Fruit fly (Drosophila melanogaster) whole organism, prepupa: ENCODE measurements around the gene Aplip1.

Experiments
- CG10669 ChIP-seq: fragments of 200-800 bp; sonication (Bioruptor generic); optimal IDR thresholded peaks from 3 replicates; lab custom pipeline; 2018; ENCODE audit warnings: missing biosample characterization, mild to moderate bottlenecking, missing genetic modification characterization, moderate library complexity
- CG11294 ChIP-seq: fragments of 200-800 bp; sonication (Bioruptor generic); IDR thresholded peaks from 2 replicates; pipeline ENCODE4 v1.3.6; 2022; ENCODE audit warnings: missing biosample characterization, missing genetic modification characterization
- CG11762 ChIP-seq: fragments of 200-800 bp; sonication (Bioruptor generic); optimal IDR thresholded peaks from 3 replicates; lab custom pipeline; 2016; ENCODE audit warnings: missing biosample characterization, missing genetic modification characterization; ENCODE audit not compliant: insufficient read depth
- CG11902 ChIP-seq: fragments of 200-800 bp; sonication (Bioruptor generic); optimal IDR thresholded peaks from 3 replicates; lab custom pipeline; 2016; ENCODE audit warnings: missing biosample characterization, missing genetic modification characterization
- CG1621 ChIP-seq: fragments of 200-800 bp; sonication (Bioruptor generic); optimal IDR thresholded peaks from 3 replicates; lab custom pipeline; 2018; ENCODE audit warnings: missing biosample characterization, mild to moderate bottlenecking, missing genetic modification characterization
- CG16779 ChIP-seq: fragments of 200-800 bp; sonication (Bioruptor generic); optimal IDR thresholded peaks from 3 replicates; lab custom pipeline; 2017; ENCODE audit warnings: missing biosample characterization, mild to moderate bottlenecking, missing genetic modification characterization
- CG31627 ChIP-seq: fragments of 200-800 bp; sonication (Bioruptor generic); optimal IDR thresholded peaks from 3 replicates; lab custom pipeline; 2016; ENCODE audit warnings: missing biosample characterization, missing genetic modification characterization
- CG32006 ChIP-seq: fragments of 200-800 bp; sonication (Bioruptor generic); optimal IDR thresholded peaks from 3 replicates; lab custom pipeline; 2017; ENCODE audit warnings: missing biosample characterization, mild to moderate bottlenecking, missing genetic modification characterization
- CG3919 ChIP-seq: fragments of 200-800 bp; sonication (Bioruptor generic); optimal IDR thresholded peaks from 3 replicates; lab custom pipeline; 2016; ENCODE audit warnings: missing biosample characterization, missing genetic modification characterization
- CG4318 ChIP-seq: fragments of 200-800 bp; sonication (Bioruptor generic); optimal IDR thresholded peaks from 3 replicates; lab custom pipeline; 2017; ENCODE audit warnings: missing biosample characterization, mild to moderate bottlenecking, missing genetic modification characterization
- CG6163 ChIP-seq: fragments of 200-800 bp; sonication (Bioruptor generic); IDR thresholded peaks from 3 replicates; pipeline ENCODE4 v1.3.6; 2022; ENCODE audit warnings: missing biosample characterization, missing genetic modification characterization
- CG6792 ChIP-seq: fragments of 200-800 bp; sonication (Bioruptor generic); optimal IDR thresholded peaks from 3 replicates; lab custom pipeline; 2016; ENCODE audit warnings: missing biosample characterization, missing genetic modification characterization
- CG6808 ChIP-seq: fragments of 200-800 bp; sonication (Bioruptor generic); optimal IDR thresholded peaks from 3 replicates; lab custom pipeline; 2017; ENCODE audit warnings: missing biosample characterization, missing genetic modification characterization, mild to moderate bottlenecking, moderate library complexity, missing genetic modification reagents
- CG6854 ChIP-seq: fragments of 200-800 bp; sonication (Bioruptor generic); optimal IDR thresholded peaks from 2 replicates; lab custom pipeline; 2017; ENCODE audit warnings: missing biosample characterization, mild to moderate bottlenecking, missing genetic modification characterization
- CG8119 ChIP-seq: fragments of 200-800 bp; sonication (Bioruptor generic); IDR thresholded peaks from 3 replicates; pipeline ENCODE4 v1.3.6; 2022; ENCODE audit warnings: missing biosample characterization, missing genetic modification characterization
- CG8319 ChIP-seq: fragments of 200-800 bp; sonication (Bioruptor generic); optimal IDR thresholded peaks from 3 replicates; lab custom pipeline; 2016; ENCODE audit warnings: missing biosample characterization, missing genetic modification characterization
- CG8632 ChIP-seq: fragments of 200-800 bp; sonication (Bioruptor generic); optimal IDR thresholded peaks from 3 replicates; lab custom pipeline; 2016; ENCODE audit warnings: missing biosample characterization, missing genetic modification characterization
- CG9139 ChIP-seq: fragments of 200-800 bp; sonication (Bioruptor generic); optimal IDR thresholded peaks from 3 replicates; lab custom pipeline; 2017; ENCODE audit warnings: missing biosample characterization, mild to moderate bottlenecking, missing genetic modification characterization
- Eip78C ChIP-seq: fragments of 200-800 bp; sonication (Bioruptor generic); peaks from one replicate; lab custom pipeline; 2016; ENCODE audit warnings: missing biosample characterization, missing genetic modification characterization
- Ets96B ChIP-seq: fragments of 200-800 bp; optimal IDR thresholded peaks from 2 replicates; lab custom pipeline; 2019; ENCODE audit warnings: missing biosample characterization, mild to moderate bottlenecking, missing genetic modification characterization, moderate library complexity
- Gug ChIP-seq: fragments of 200-800 bp; sonication (Bioruptor generic); IDR thresholded peaks from 2 replicates; pipeline ENCODE4 v1.3.6; 2022; ENCODE audit warnings: missing biosample characterization, missing genetic modification characterization
- Lpt ChIP-seq: fragments of 200-800 bp; sonication (Bioruptor generic); optimal IDR thresholded peaks from 3 replicates; lab custom pipeline; 2016; ENCODE audit warnings: missing biosample characterization, missing genetic modification characterization
- Met ChIP-seq: fragments of 200-800 bp; sonication (Bioruptor generic); optimal IDR thresholded peaks from 3 replicates; lab custom pipeline; 2016; ENCODE audit warnings: missing biosample characterization, missing genetic modification characterization
- OdsH ChIP-seq: fragments of 200-800 bp; sonication (Bioruptor generic); optimal IDR thresholded peaks from 3 replicates; lab custom pipeline; 2016; ENCODE audit warnings: missing biosample characterization, missing genetic modification characterization
- Smox ChIP-seq: fragments of 200-800 bp; sonication (Bioruptor generic); optimal IDR thresholded peaks from 3 replicates; lab custom pipeline; 2016; ENCODE audit warnings: missing biosample characterization, missing genetic modification characterization
- Sox102F ChIP-seq: fragments of 200-800 bp; sonication (Bioruptor generic); optimal IDR thresholded peaks from 2 replicates; lab custom pipeline; 2016; ENCODE audit warnings: missing biosample characterization, mild to moderate bottlenecking, missing genetic modification characterization
- Sox14 ChIP-seq: fragments of 200-800 bp; sonication (Bioruptor generic); optimal IDR thresholded peaks from 3 replicates; lab custom pipeline; 2016; ENCODE audit warnings: missing biosample characterization, missing genetic modification characterization
- Sox15 ChIP-seq: fragments of 200-800 bp; sonication (Bioruptor generic); optimal IDR thresholded peaks from 3 replicates; lab custom pipeline; 2016; ENCODE audit warnings: missing biosample characterization, missing genetic modification characterization
- achi ChIP-seq: fragments of 200-800 bp; sonication (Bioruptor generic); optimal IDR thresholded peaks from 3 replicates; lab custom pipeline; 2016; ENCODE audit warnings: missing biosample characterization, missing genetic modification characterization
- cyc ChIP-seq: fragments of 200-800 bp; sonication (Bioruptor generic); optimal IDR thresholded peaks from 3 replicates; lab custom pipeline; 2016; ENCODE audit warnings: missing biosample characterization, missing genetic modification characterization
- dac ChIP-seq: fragments of 200-800 bp; sonication (Bioruptor generic); optimal IDR thresholded peaks from 2 replicates; lab custom pipeline; 2017; ENCODE audit warnings: missing biosample characterization, mild to moderate bottlenecking, missing genetic modification characterization
- dsx ChIP-seq: fragments of 200-800 bp; optimal IDR thresholded peaks from 3 replicates; lab custom pipeline; 2019; ENCODE audit warnings: missing biosample characterization, mild to moderate bottlenecking, missing genetic modification characterization, moderate library complexity; ENCODE audit not compliant: poor library complexity, severe bottlenecking
- eg ChIP-seq: fragments of 200-800 bp; sonication (Bioruptor generic); IDR thresholded peaks from 3 replicates; pipeline ENCODE4 v1.3.6; 2022; ENCODE audit warnings: missing biosample characterization, missing genetic modification characterization
- esn ChIP-seq: fragments of 200-800 bp; sonication (Bioruptor generic); optimal IDR thresholded peaks from 2 replicates; lab custom pipeline; 2016; ENCODE audit warnings: missing biosample characterization, mild to moderate bottlenecking, missing genetic modification characterization, moderate library complexity
- fd59A ChIP-seq: fragments of 200-800 bp; sonication (Bioruptor generic); optimal IDR thresholded peaks from 2 replicates; lab custom pipeline; 2017; ENCODE audit warnings: missing biosample characterization, mild to moderate bottlenecking, missing genetic modification characterization, missing genetic modification reagents
- fd85E ChIP-seq: fragments of 200-800 bp; sonication (Bioruptor generic); optimal IDR thresholded peaks from 3 replicates; lab custom pipeline; 2016; ENCODE audit warnings: missing biosample characterization, missing genetic modification characterization
- fkh ChIP-seq: fragments of 200-800 bp; sonication (Bioruptor generic); optimal IDR thresholded peaks from 3 replicates; lab custom pipeline; 2017; ENCODE audit warnings: missing biosample characterization, mild to moderate bottlenecking, missing genetic modification characterization, moderate library complexity
- lz ChIP-seq: fragments of 200-800 bp; sonication (Bioruptor generic); optimal IDR thresholded peaks from 3 replicates; lab custom pipeline; 2016; ENCODE audit warnings: missing biosample characterization, missing genetic modification characterization
- net ChIP-seq: fragments of 200-800 bp; sonication (Bioruptor generic); optimal IDR thresholded peaks from 3 replicates; lab custom pipeline; 2016; ENCODE audit warnings: missing biosample characterization, missing genetic modification characterization
- salr ChIP-seq, 2 experiments: fragments of 200-800 bp; sonication (Bioruptor generic); optimal IDR thresholded peaks; 3 replicates each; lab custom pipeline; 2016 to 2018; ENCODE audit warnings: missing biosample characterization in 2 of 2, missing genetic modification characterization in 2 of 2, mild to moderate bottlenecking in 1 of 2
- spab ChIP-seq: fragments of 200-800 bp; sonication (Bioruptor generic); optimal IDR thresholded peaks from 2 replicates; lab custom pipeline; 2017; ENCODE audit warnings: missing biosample characterization, mild to moderate bottlenecking, missing genetic modification characterization, missing genetic modification reagents
- ss ChIP-seq, 2 experiments: fragments of 200-800 bp; sonication (Bioruptor generic); optimal IDR thresholded peaks; 2 replicates in 1 of 2; 3 replicates in 1 of 2; lab custom pipeline; 2017 to 2018; ENCODE audit warnings: mild to moderate bottlenecking in 2 of 2, missing biosample characterization in 2 of 2, missing genetic modification characterization in 2 of 2, moderate library complexity in 1 of 2
- svp ChIP-seq: fragments of 200-800 bp; sonication (Bioruptor generic); peaks from one replicate; lab custom pipeline; 2016; ENCODE audit warnings: missing biosample characterization, missing genetic modification characterization

Aplip1 gene

dm6 chr3L:1204674-1205547 lies 8.8 kb downstream of the Aplip1 start, which contains the start of gene CG9119 (continued):
- TF ChIP-seq Met (GFP tag; lab: Kevin White, UChicago): peak; percentile 18
- no peak for TF ChIP-seq CG6854 (GFP tag; lab: Kevin White, UChicago)
- no peak for TF ChIP-seq Sox15 (GFP tag; lab: Kevin White, UChicago)
- no peak for TF ChIP-seq CG6163 (GFP tag; lab: Robert Waterston, UW)
- no peak for TF ChIP-seq Lpt (GFP tag; lab: Kevin White, UChicago)
- TF ChIP-seq salr (GFP tag; optimal IDR thresholded peaks at IDR 0.05; lab: Kevin White, UChicago): no peak
- TF ChIP-seq fd85E (GFP tag; lab: Kevin White, UChicago): no peak
- TF ChIP-seq CG32006: peak; percentile 59

- TF ChIP-seq net (GFP tag; lab: Kevin White, UChicago): no peak
- no peak for TF ChIP-seq fd85E (GFP tag; lab: Kevin White, UChicago)
- no peak for TF ChIP-seq Smox
- TF ChIP-seq CG6163 (GFP tag; lab: Robert Waterston, UW): no peak
- TF ChIP-seq fkh: peak; percentile 33
- TF ChIP-seq Eip78C (GFP tag; lab: Kevin White, UChicago): no peak
- TF ChIP-seq esn (GFP tag; lab: Kevin White, UChicago): no peak
- TF ChIP-seq fd59A (GFP tag; lab: Kevin White, UChicago): no peak
Observed at dm6 chr3L:1206682-1207421, 10.7 kb downstream of the Aplip1 start, which contains the start of gene LysB. TSS of gene LysB (plus strand) at chr3L:1207371.

dm6 chr3L:1208206-1208605 lies 12.1 kb downstream of the Aplip1 start:
- 0 out of 3 replicates have a peak, but pooled peaks have one; percentile 43 for TF ChIP-seq eg
- no peak for TF ChIP-seq CG8319 (GFP tag; lab: Kevin White, UChicago)
- TF ChIP-seq CG4318: no peak
- no peak for TF ChIP-seq Sox102F (GFP tag; lab: Kevin White, UChicago)
- TF ChIP-seq CG8119 (GFP tag; lab: Robert Waterston, UW): peak; percentile 28; the same call in 1 of the 3 replicates
- TF ChIP-seq cyc: no peak
- no peak for TF ChIP-seq CG3919 (GFP tag; lab: Kevin White, UChicago)
- TF ChIP-seq Met (GFP tag; lab: Kevin White, UChicago): no peak
- no peak for TF ChIP-seq CG8632
- TF ChIP-seq esn (GFP tag; lab: Kevin White, UChicago): no peak
- TF ChIP-seq Gug (GFP tag; lab: Robert Waterston, UW): no peak
- no peak for TF ChIP-seq CG31627
- no peak for TF ChIP-seq dsx (GFP tag; lab: Kevin White, UChicago)
- peak; percentile 63 for TF ChIP-seq Eip78C (GFP tag; lab: Kevin White, UChicago)
- TF ChIP-seq fkh: no peak
- no peak for TF ChIP-seq OdsH
- TF ChIP-seq dac (GFP tag; lab: Kevin White, UChicago): no peak
- no peak for TF ChIP-seq CG6808 (GFP tag; lab: Kevin White, UChicago)
- no peak for TF ChIP-seq CG9139 (GFP tag; lab: Kevin White, UChicago)
- no peak for TF ChIP-seq CG16779 (tag; lab: Kevin White, UChicago)
- no peak for TF ChIP-seq spab
- no peak for TF ChIP-seq CG6854 (GFP tag; lab: Kevin White, UChicago)
- no peak for TF ChIP-seq Sox14 (GFP tag; lab: Kevin White, UChicago)
- TF ChIP-seq CG11294 (GFP tag; lab: Robert Waterston, UW): no peak
- TF ChIP-seq Ets96B (tag; lab: Kevin White, UChicago): no peak
- TF ChIP-seq lz (GFP tag; lab: Kevin White, UChicago): no peak
- no peak for TF ChIP-seq CG11762
- peak; percentile 57 for TF ChIP-seq svp (GFP tag; lab: Kevin White, UChicago)
- TF ChIP-seq CG6792: no peak
- peak; percentile 23 for TF ChIP-seq Lpt (GFP tag; lab: Kevin White, UChicago)
- TF ChIP-seq CG1621 (tag; lab: Kevin White, UChicago): no peak
- TF ChIP-seq net (GFP tag; lab: Kevin White, UChicago): peak; percentile 4
- TF ChIP-seq ss (GFP tag; optimal IDR thresholded peaks at IDR 0.05; lab: Kevin White, UChicago): peak in 1 of 2 experiments; percentile 26
- no peak for TF ChIP-seq CG10669 (GFP tag; lab: Kevin White, UChicago)
- no peak for TF ChIP-seq CG11902
- TF ChIP-seq achi (GFP tag; lab: Kevin White, UChicago): no peak
